Fruit fly (Drosophila melanogaster): ENCODE results near the gene CG13404.

DNA sequence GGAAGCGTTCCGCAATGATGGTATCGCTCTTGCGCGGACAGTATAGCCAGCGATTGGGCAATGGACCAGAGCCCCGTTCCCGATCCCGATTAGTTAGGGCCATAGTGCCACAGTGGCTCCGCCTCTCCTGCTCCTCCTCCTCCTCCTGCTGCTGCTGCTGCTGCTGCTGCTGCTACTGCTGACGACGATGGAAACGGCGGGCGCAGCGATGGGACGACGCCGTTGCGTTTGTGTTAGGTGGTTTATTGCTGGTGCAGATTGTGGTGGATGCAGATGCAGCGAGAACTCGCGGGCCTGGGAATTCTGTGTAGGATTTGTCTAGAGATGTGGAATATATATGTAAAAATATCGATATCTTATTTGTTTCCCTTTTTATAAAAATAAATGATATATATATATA, 23.6 kb downstream of the CG13404 start, which contains the start of gene mRNA-cap:
- TF ChIP-seq Eip75B (GFP tag; optimal IDR thresholded peaks at IDR 0.05) (no peak), Lpt (GFP tag; optimal IDR thresholded peaks at IDR 0.05) (no peak), ss (GFP tag; optimal IDR thresholded peaks at IDR 0.05) (no peak), CG32006 (GFP tag; optimal IDR thresholded peaks at IDR 0.05) (no peak), Gug (GFP tag; IDR thresholded peaks at IDR 0.05) (no peak), CG4318 (GFP tag; optimal IDR thresholded peaks at IDR 0.05) (no peak), CG9139 (GFP tag; optimal IDR thresholded peaks at IDR 0.05) (no peak), svp (GFP tag) (no peak), achi (GFP tag; optimal IDR thresholded peaks at IDR 0.05) (no peak), CG3032 (tag; optimal IDR thresholded peaks at IDR 0.05) (no peak)

All from whole organism, prepupa.